Worm (Caenorhabditis elegans): ENCODE measurements around the gene C53A3.4.

Gene C53A3.4

ce11 chrV:5717237-5717935 is 41.3 kb downstream of the C53A3.4 start, which contains the start of gene rga-3:
Gene rga-3, plus strand, starts transcription at chrV:5717885.
- TF ChIP-seq unc-62 (GFP tag; optimal IDR thresholded peaks at IDR 0.05) (no peak), nhr-25 (tag; optimal IDR thresholded peaks at IDR 0.05) (no peak), sea-2 (GFP tag; optimal IDR thresholded peaks at IDR 0.05) (no peak), fkh-10 (GFP tag; optimal IDR thresholded peaks at IDR 0.05) (no peak), nhr-77 (tag; optimal IDR thresholded peaks at IDR 0.05) (no peak), ztf-4 (tag; optimal IDR thresholded peaks at IDR 0.05) (no peak), ZK546.5 (tag; optimal IDR thresholded peaks at IDR 0.05) (no peak), nhr-11 (tag; optimal IDR thresholded peaks at IDR 0.05) (no peak), daf-12 (tag; optimal IDR thresholded peaks at IDR 0.05) (no peak), elt-1 (tag; optimal IDR thresholded peaks at IDR 0.05) (no peak), zag-1 (tag; optimal IDR thresholded peaks at IDR 0.05) (no peak), egl-5 (tag; optimal IDR thresholded peaks at IDR 0.05) (no peak), ceh-28 (tag; optimal IDR thresholded peaks at IDR 0.05) (no peak), eor-1 (tag; optimal IDR thresholded peaks at IDR 0.05) (no peak), nhr-76 (tag; optimal IDR thresholded peaks at IDR 0.05) (no peak), lin-15B (tag; optimal IDR thresholded peaks at IDR 0.05) (no peak), jun-1 (tag; optimal IDR thresholded peaks at IDR 0.05) (no peak), tbx-2 (tag; optimal IDR thresholded peaks at IDR 0.05) (no peak)

ce11 chrV:5716508-5716907 is 42.2 kb downstream of the C53A3.4 start, which contains the start of gene K09H11.9:
Gene K09H11.9, minus strand, starts transcription at chrV:5716608.
- no peak for TF ChIP-seq nhr-77 (tag; optimal IDR thresholded peaks at IDR 0.05)
- no peak for TF ChIP-seq fkh-2 (tag; optimal IDR thresholded peaks at IDR 0.05)
- TF ChIP-seq tbx-2 (tag; optimal IDR thresholded peaks at IDR 0.05): no peak
- no peak for TF ChIP-seq pqm-1 (tag; optimal IDR thresholded peaks at IDR 0.05)
- no peak for TF ChIP-seq ztf-4 (tag; optimal IDR thresholded peaks at IDR 0.05)
- TF ChIP-seq lin-15B (tag; optimal IDR thresholded peaks at IDR 0.05): no peak

DNA sequence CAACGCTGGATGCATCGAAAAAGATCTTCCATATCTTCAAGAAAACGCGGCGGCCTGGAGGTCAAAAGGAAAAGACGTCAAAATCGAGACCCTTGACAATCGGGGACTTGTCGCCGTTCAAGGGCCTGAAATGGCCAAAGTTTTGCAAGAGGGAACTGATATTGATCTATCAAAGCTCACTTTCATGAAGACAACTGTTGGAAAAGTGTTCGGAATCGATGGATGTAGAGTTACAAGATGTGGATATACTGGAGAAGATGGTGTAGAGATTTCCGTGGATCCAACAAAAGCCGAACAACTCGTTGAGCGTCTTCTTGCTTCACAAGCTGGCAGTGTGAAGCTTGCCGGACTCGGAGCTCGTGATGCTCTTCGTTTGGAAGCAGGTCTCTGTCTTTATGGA is 45.2 kb downstream of the C53A3.4 start:
- no peak for TF ChIP-seq ceh-9 (tag; optimal IDR thresholded peaks at IDR 0.05)
- no peak for TF ChIP-seq fkh-2 (tag; optimal IDR thresholded peaks at IDR 0.05)
- no peak for TF ChIP-seq nhr-11 (tag; optimal IDR thresholded peaks at IDR 0.05)
- TF ChIP-seq snpc-4 (tag; optimal IDR thresholded peaks at IDR 0.05): no peak
- TF ChIP-seq unc-39 (tag; optimal IDR thresholded peaks at IDR 0.05): no peak
- TF ChIP-seq daf-12 (tag; optimal IDR thresholded peaks at IDR 0.05): no peak
- no peak for TF ChIP-seq fos-1 (tag; optimal IDR thresholded peaks at IDR 0.05)
- TF ChIP-seq sea-2 (GFP tag; optimal IDR thresholded peaks at IDR 0.05): no peak
- no peak for TF ChIP-seq eor-1 (tag; optimal IDR thresholded peaks at IDR 0.05)
- no peak for TF ChIP-seq elt-2 (tag; optimal IDR thresholded peaks at IDR 0.05)

DNA sequence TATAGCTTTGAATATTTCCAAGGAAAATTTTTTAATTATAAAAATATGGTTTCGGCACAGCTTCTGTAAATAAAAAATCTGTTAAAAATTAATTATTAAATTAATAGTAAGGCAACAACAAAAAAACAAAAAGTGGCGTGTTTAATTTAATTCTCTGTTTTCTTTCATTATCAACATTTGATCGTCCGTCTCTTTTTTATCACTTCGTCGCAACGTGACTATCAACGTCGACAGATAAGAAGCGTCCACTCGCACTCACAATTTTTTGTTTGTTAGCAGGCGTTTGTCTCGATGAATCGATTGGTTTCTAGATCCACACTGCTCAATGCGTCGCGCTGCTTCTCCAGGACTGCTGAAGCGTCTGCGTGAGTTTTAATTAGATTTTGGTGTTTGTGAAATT is 46.0 kb downstream of the C53A3.4 start, which contains the start of gene gcst-1:
Gene gcst-1, plus strand, starts transcription at position 277 of the 400 bp plus-strand sequence.
- no peak for TF ChIP-seq ceh-9 (tag; optimal IDR thresholded peaks at IDR 0.05)
- no peak for TF ChIP-seq fkh-2 (tag; optimal IDR thresholded peaks at IDR 0.05)
- TF ChIP-seq pqm-1 (tag; optimal IDR thresholded peaks at IDR 0.05): peak; percentile 75
- TF ChIP-seq ama-1 (optimal IDR thresholded peaks at IDR 0.05): peak; percentile 1
- TF ChIP-seq elt-3 (tag; optimal IDR thresholded peaks at IDR 0.05): no peak
- no peak for TF ChIP-seq lsy-12 (tag; optimal IDR thresholded peaks at IDR 0.05)
- TF ChIP-seq ceh-16 (tag; optimal IDR thresholded peaks at IDR 0.05): no peak
- no peak for TF ChIP-seq nhr-237 (tag; optimal IDR thresholded peaks at IDR 0.05)
- no peak for TF ChIP-seq nhr-11 (tag; optimal IDR thresholded peaks at IDR 0.05)
- no peak for TF ChIP-seq zag-1 (tag; optimal IDR thresholded peaks at IDR 0.05)
- no peak for TF ChIP-seq elt-1 (tag; optimal IDR thresholded peaks at IDR 0.05)
- TF ChIP-seq ceh-82 (tag; optimal IDR thresholded peaks at IDR 0.05): no peak
- no peak for TF ChIP-seq lin-15B (tag; optimal IDR thresholded peaks at IDR 0.05)
- peak; percentile 91 for TF ChIP-seq elt-2 (tag; optimal IDR thresholded peaks at IDR 0.05)
- TF ChIP-seq sea-2 (GFP tag; optimal IDR thresholded peaks at IDR 0.05): no peak
- TF ChIP-seq jun-1 (tag; optimal IDR thresholded peaks at IDR 0.05): peak; percentile 15
- no peak for TF ChIP-seq nhr-12 (tag; optimal IDR thresholded peaks at IDR 0.05)
- TF ChIP-seq nhr-67 (tag; optimal IDR thresholded peaks at IDR 0.05): no peak
- no peak for TF ChIP-seq eor-1 (tag; optimal IDR thresholded peaks at IDR 0.05)
- no peak for TF ChIP-seq lin-39 (tag; optimal IDR thresholded peaks at IDR 0.05)
- TF ChIP-seq ceh-28 (tag; optimal IDR thresholded peaks at IDR 0.05): no peak
